Worm (Caenorhabditis elegans): ENCODE data around the gene C16C8.19.
"Not testable (repeated sequence)": the region's sequence is repeated elsewhere in the genome, so short reads cannot be mapped to it uniquely, and the experiment has no call there.

DNA sequence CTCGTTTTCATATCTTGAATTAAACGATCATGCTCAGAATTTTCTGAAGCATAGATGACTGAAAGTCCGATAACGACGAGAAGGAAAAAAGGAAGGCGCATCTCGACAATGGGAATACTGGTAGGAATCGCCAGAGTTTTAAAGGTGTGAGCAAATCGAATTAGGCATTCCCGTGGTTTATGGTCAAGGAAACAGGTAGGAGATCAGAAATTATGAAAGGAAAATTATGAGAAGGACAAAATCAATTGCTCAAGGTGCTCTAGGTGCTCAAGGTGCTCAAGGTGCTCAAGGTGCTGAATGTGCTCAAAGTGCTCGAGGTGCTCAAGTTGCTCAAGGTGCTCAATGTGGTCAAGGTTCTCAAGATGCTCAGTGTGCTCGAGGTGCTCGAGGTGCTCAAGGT is 6.3 kb downstream of the C16C8.19 start, which contains the start of gene C16C8.10:
- TF ChIP-seq elt-2 (tag; optimal IDR thresholded peaks at IDR 0.05); nhr-11 (tag; optimal IDR thresholded peaks at IDR 0.05); nhr-28 (tag; optimal IDR thresholded peaks at IDR 0.05); snpc-4 (tag; optimal IDR thresholded peaks at IDR 0.05); fkh-10 (GFP tag; optimal IDR thresholded peaks at IDR 0.05); nhr-67 (tag; optimal IDR thresholded peaks at IDR 0.05); egl-27 (tag; optimal IDR thresholded peaks at IDR 0.05): not testable (repeated sequence)
